Worm (Caenorhabditis elegans): Measurements from ENCODE around the gene kreg-1.

DNA sequence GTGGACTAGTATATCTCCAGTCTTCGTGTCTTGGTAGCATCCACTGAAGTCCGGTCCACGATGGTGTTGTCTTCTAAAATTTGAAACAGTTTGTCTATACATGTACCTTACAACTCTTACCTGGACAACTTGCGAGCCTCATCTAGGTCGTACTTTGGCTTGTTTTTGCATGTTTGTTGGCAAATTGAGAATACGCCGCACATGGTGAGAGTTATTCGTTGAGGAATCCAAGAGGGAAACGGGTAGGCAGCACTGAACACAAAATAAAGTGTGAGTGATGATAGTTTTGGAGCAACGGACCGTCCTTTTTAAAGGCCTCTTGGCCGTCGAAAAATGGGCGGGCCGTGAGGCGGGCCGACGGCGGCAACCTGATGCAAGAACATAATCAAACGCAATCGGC is 41.1 kb downstream of the kreg-1 start, which contains the start of gene asns-2:
- no peak for TF ChIP-seq ztf-11 (tag; optimal IDR thresholded peaks at IDR 0.05)
- no peak for TF ChIP-seq fkh-10 (GFP tag; optimal IDR thresholded peaks at IDR 0.05)
- no peak for TF ChIP-seq nhr-25 (tag; optimal IDR thresholded peaks at IDR 0.05)
- TF ChIP-seq tbx-2 (tag; optimal IDR thresholded peaks at IDR 0.05): no peak
- no peak for TF ChIP-seq egl-5 (tag; optimal IDR thresholded peaks at IDR 0.05)
- no peak for TF ChIP-seq fos-1 (tag; optimal IDR thresholded peaks at IDR 0.05)
- TF ChIP-seq zag-1 (tag; optimal IDR thresholded peaks at IDR 0.05): no peak

All from whole organism, L3 larva.